Worm (Caenorhabditis elegans) whole organism, L3 larva: ENCODE results near the gene F25D1.5.

Experiments
- ZK546.5 ChIP-seq: sonication (generic microtip); optimal IDR thresholded peaks from 2 replicates; lab custom pipeline; 2017; ENCODE audit warnings: missing biosample characterization, missing genetic modification characterization
- ama-1 ChIP-seq: fragments of 150-350 bp; optimal IDR thresholded peaks from 2 replicates; lab custom pipeline; 2018
- ceh-28 ChIP-seq: fragments of 150-350 bp; optimal IDR thresholded peaks from 2 replicates; lab custom pipeline; 2014; ENCODE audit warnings: missing biosample characterization, missing genetic modification reagents, missing genetic modification characterization
- ceh-82 ChIP-seq: fragments of 150-350 bp; optimal IDR thresholded peaks from 2 replicates; lab custom pipeline; 2014; ENCODE audit warnings: missing biosample characterization, missing genetic modification characterization
- lin-39 ChIP-seq: fragments of 150-350 bp; optimal IDR thresholded peaks from 2 replicates; lab custom pipeline; 2018; ENCODE audit warnings: missing biosample characterization, missing genetic modification reagents, missing genetic modification characterization
- nfya-1 ChIP-seq: sonication (generic microtip); optimal IDR thresholded peaks from 2 replicates; lab custom pipeline; 2017; ENCODE audit warnings: missing genetic modification characterization, mild to moderate bottlenecking, missing compliant biosample characterization, antibody characterized with exemption, moderate library complexity; ENCODE audit not compliant: insufficient read depth
- nhr-12 ChIP-seq: fragments of 150-350 bp; optimal IDR thresholded peaks from 2 replicates; lab custom pipeline; 2014; ENCODE audit warnings: missing biosample characterization, missing genetic modification characterization
- nhr-237 ChIP-seq: fragments of 150-350 bp; optimal IDR thresholded peaks from 2 replicates; lab custom pipeline; 2014; ENCODE audit warnings: missing biosample characterization, missing genetic modification characterization
- sea-2 ChIP-seq: fragments of 150-350 bp; sonication (generic microtip); optimal IDR thresholded peaks from 4 replicates; lab custom pipeline; 2014; ENCODE audit warnings: missing biosample characterization, missing genetic modification reagents, missing genetic modification characterization
- skn-1 ChIP-seq: fragments of 150-350 bp; optimal IDR thresholded peaks from 2 replicates; lab custom pipeline; 2014; ENCODE audit warnings: missing biosample characterization, missing genetic modification characterization

DNA sequence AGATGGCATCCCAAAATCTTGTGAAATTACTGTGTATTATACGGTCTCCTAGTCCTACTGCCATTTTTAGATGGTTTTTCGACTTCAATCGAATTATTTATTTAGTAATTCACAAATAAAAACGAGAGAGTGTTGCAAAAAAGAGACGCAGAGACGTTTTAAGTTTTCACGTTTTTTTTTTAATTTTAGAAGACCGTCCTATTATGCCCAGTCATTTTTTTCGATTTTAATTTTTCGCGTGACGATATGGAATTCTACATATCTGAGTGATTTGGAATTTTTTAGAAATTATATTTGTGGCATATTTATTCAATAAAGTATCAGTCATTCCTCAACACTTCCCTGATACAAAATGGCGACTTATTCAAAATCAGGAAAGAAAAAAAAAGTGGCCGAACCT, 49.9 kb downstream of the F25D1.5 start, which contains the start of gene C35A5.4:
- TF ChIP-seq ceh-28 (no peak), skn-1 (tag; lab: Kevin White, UChicago) (no peak), nhr-237 (tag; lab: Kevin White, UChicago) (no peak), lin-39 (tag; lab: Kevin White, UChicago) (no peak), nfya-1 (no peak), ceh-82 (tag; lab: Kevin White, UChicago) (no peak), sea-2 (GFP tag; lab: Kevin White, UChicago) (no peak), ama-1 (no peak), ZK546.5 (no peak), nhr-12 (tag; lab: Kevin White, UChicago) (no peak)
